Fruit fly (Drosophila melanogaster): ENCODE results near the gene pkm.

pkm gene

dm6 chrX:11572270-11572914, 11.6 kb downstream of the pkm start, which contains the start of the genes Kmn1 and Reepl1 (continued):
- no peak for TF ChIP-seq CG30431 (GFP tag; optimal IDR thresholded peaks at IDR 0.05)
- no peak for TF ChIP-seq Dref (GFP tag; IDR thresholded peaks at IDR 0.05)
- no peak for TF ChIP-seq CG14667 (GFP tag; IDR thresholded peaks at IDR 0.05)
- peak in 1 of 2 experiments; percentile 70 for TF ChIP-seq crp (GFP tag; optimal IDR thresholded peaks at IDR 0.05)
- TF ChIP-seq slp2 (GFP tag; optimal IDR thresholded peaks at IDR 0.05), result no peak
- TF ChIP-seq hth (optimal IDR thresholded peaks at IDR 0.05), result no peak
- no peak for TF ChIP-seq CG4424 (GFP tag; optimal IDR thresholded peaks at IDR 0.05)
- TF ChIP-seq Ets65A (GFP tag), result no peak
- no peak for TF ChIP-seq CTCF (GFP tag; optimal IDR thresholded peaks at IDR 0.05)
- TF ChIP-seq CG33213 (GFP tag; optimal IDR thresholded peaks at IDR 0.05), result no peak
- TF ChIP-seq Myb (GFP tag; optimal IDR thresholded peaks at IDR 0.05), result peak; percentile 13
- peak; percentile 40; the same call in 1 of the 2 replicates for TF ChIP-seq Rfx (GFP tag; IDR thresholded peaks at IDR 0.05)
- TF ChIP-seq CG1647 (GFP tag; optimal IDR thresholded peaks at IDR 0.05), result no peak
- TF ChIP-seq jumu (GFP tag; optimal IDR thresholded peaks at IDR 0.05), result peak; percentile 21
- no peak for TF ChIP-seq CG16813 (GFP tag; IDR thresholded peaks at IDR 0.05; ENCODE audit: partially characterized antibody)
- peak; percentile 10 for TF ChIP-seq CG4617 (GFP tag; optimal IDR thresholded peaks at IDR 0.05; ENCODE audit: borderline replicate concordance)
- no peak for TF ChIP-seq HLH4C (GFP tag; IDR thresholded peaks at IDR 0.05; ENCODE audit: partially characterized antibody)
- TF ChIP-seq CG6765 (GFP tag; optimal IDR thresholded peaks at IDR 0.05), result no peak
- TF ChIP-seq CG10267 (tag; optimal IDR thresholded peaks at IDR 0.05), result peak; percentile 74
- TF ChIP-seq stwl (tag; optimal IDR thresholded peaks at IDR 0.05), result peak; percentile 3
- peak; percentile 5 for TF ChIP-seq mam (GFP tag; optimal IDR thresholded peaks at IDR 0.05)
- TF ChIP-seq vnd (GFP tag; IDR thresholded peaks at IDR 0.05; ENCODE audit: partially characterized antibody), result no peak
- peak; percentile 19 for TF ChIP-seq Med (GFP tag)
- no peak for TF ChIP-seq Atf6 (GFP tag; IDR thresholded peaks at IDR 0.05)
- TF ChIP-seq MBD-R2 (GFP tag; IDR thresholded peaks at IDR 0.05), result peak; percentile 67
- no peak for TF ChIP-seq dati (GFP tag; IDR thresholded peaks at IDR 0.05)
- peak; percentile 4 for TF ChIP-seq Xbp1 (GFP tag; optimal IDR thresholded peaks at IDR 0.05)
- peak; percentile 16 for TF ChIP-seq CG2120 (GFP tag; optimal IDR thresholded peaks at IDR 0.05)
- peak; percentile 52; the same call in 1 of the 2 replicates for TF ChIP-seq E2f2 (GFP tag; IDR thresholded peaks at IDR 0.05)
- no peak for TF ChIP-seq kah (GFP tag; optimal IDR thresholded peaks at IDR 0.05)
- no peak for TF ChIP-seq tup (GFP tag; optimal IDR thresholded peaks at IDR 0.05)
- no peak for TF ChIP-seq sr (GFP tag; IDR thresholded peaks at IDR 0.05)
- peak; percentile 39; the same call in 1 of the 2 replicates for TF ChIP-seq CG9932 (GFP tag; IDR thresholded peaks at IDR 0.05)
- no peak for TF ChIP-seq CG4707 (GFP tag; optimal IDR thresholded peaks at IDR 0.05)
- peak; percentile 33 for TF ChIP-seq gfzf (GFP tag; optimal IDR thresholded peaks at IDR 0.05)
- TF ChIP-seq ssp (GFP tag; IDR thresholded peaks at IDR 0.05), result peak; percentile 32; the same call in 1 of the 2 replicates
- TF ChIP-seq CG8924 (tag; optimal IDR thresholded peaks at IDR 0.05), result no peak
- TF ChIP-seq grau (tag; optimal IDR thresholded peaks at IDR 0.05), result peak; percentile 3
- TF ChIP-seq CG15601 (tag; optimal IDR thresholded peaks at IDR 0.05), result no peak
- peak; percentile 88 for TF ChIP-seq Sry-β (GFP tag; optimal IDR thresholded peaks at IDR 0.05)
- no peak for TF ChIP-seq D (optimal IDR thresholded peaks at IDR 0.05)
- TF ChIP-seq D (GFP tag; optimal IDR thresholded peaks at IDR 0.05), result no peak
- TF ChIP-seq slbo (GFP tag; IDR thresholded peaks at IDR 0.05), result peak; percentile 62
- no peak for TF ChIP-seq CG13624 (GFP tag; optimal IDR thresholded peaks at IDR 0.05)
- no peak for TF ChIP-seq esg (GFP tag; conservative IDR thresholded peaks at IDR 0.05)
- no peak for TF ChIP-seq CG6813 (GFP tag; optimal IDR thresholded peaks at IDR 0.05)
- peak; percentile 72 for TF ChIP-seq row (GFP tag; IDR thresholded peaks at IDR 0.05)
